Worm (Caenorhabditis elegans) whole organism, dauer: Measurements from ENCODE around the gene dnj-3.
"Not testable (repeated sequence)": the region's sequence is repeated elsewhere in the genome, so short reads cannot be mapped to it uniquely, and the experiment has no call there.

ENCODE experiments used
- unc-62 ChIP-seq: sonication (generic microtip); optimal IDR thresholded peaks from 2 replicates; lab custom pipeline; 2017; ENCODE audit warnings: missing biosample characterization, missing genetic modification reagents, missing genetic modification characterization

The dnj-3 gene

DNA sequence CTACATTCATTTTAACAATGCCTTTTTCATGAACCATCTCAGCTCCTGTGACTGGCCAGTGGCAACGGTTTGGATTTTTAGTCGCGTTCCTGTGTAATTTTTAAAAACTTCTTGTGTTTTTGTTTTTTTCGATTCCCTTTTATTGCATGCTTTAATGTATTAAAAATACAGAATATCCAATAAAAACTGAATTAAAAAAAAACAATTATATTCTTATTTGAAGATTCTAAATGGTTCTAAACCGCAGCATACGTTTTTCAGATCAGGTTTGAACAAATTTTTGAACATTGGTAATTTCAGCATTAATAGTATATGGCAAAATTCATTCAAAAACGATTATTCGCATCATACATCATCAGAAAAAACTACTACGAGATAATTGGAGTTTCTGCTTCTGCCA lies at the start of gene dnj-3:
Gene dnj-3, plus strand, starts transcription at position 301 of the 400 bp plus-strand sequence.
- no peak for TF ChIP-seq unc-62 (GFP tag; lab: Kevin White, UChicago)

DNA sequence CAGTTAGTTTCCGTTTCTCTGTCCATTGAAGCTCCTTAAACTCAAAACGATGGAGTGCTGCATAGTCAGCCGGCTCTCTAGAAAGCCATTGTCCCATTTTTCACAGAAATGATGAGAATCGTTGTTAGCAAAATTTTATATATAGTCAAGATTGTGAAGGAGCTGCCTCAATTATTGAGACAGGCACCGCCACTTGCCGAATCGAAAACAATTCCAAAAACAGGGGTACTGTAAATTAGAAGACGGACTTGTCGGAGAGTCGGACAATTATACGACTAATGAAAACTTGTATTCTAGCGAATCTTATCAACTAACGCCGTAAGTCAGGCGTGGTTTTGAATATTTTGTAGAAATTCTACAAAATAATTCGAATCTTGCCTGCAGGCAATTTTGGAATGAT lies 48.2 kb upstream of the dnj-3 start, which contains the start of gene F14H8.2:
Gene F14H8.2, minus strand, starts transcription at position 101 of the 400 bp plus-strand sequence.
- no peak for TF ChIP-seq unc-62 (GFP tag; lab: Kevin White, UChicago)

- no peak for TF ChIP-seq unc-62 (GFP tag; lab: Kevin White, UChicago)
Observed at ce11 chrV:15020732-15021131, 47.7 kb upstream of the dnj-3 start, which contains the start of gene F14H8.5. TSS of gene F14H8.5 (plus strand) at chrV:15021032.

ce11 chrV:15023544-15023943 lies 44.9 kb upstream of the dnj-3 start, which contains the start of gene F14H8.4:
TSS of gene F14H8.4 (plus strand) at chrV:15023844.
- no peak for TF ChIP-seq unc-62 (GFP tag; lab: Kevin White, UChicago)

DNA sequence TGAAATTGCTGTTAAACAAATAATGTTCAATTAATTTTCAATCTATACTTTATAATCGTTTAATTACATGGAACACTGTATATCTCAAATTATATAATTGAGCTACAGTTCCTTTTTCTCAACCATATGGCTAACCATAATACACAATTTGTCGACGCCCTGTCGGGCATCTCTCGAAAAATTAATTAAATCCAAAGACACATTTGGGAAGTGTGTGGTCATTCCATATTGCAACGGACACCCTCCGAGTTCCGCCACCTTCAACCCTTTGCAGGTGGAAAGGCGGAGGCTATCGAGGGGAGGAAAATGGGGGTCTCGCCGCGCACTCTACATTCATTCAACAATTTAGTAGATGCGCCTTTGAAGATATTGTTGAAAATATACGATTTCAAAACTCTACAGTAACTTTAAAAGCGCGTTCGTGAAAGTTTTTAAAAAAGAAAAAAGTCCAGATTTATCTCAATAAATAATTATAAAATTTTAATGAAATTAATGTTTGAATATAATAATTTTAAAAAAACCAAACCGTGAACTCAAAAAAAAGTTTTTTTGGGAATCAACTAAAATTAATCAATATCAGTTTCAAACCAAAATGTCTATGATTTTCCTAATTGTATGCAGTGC lies 39.5 kb upstream of the dnj-3 start, which contains the start of gene F14H8.8:
Gene F14H8.8, plus strand, starts transcription at position 574 of the 624 bp plus-strand sequence.
- no peak for TF ChIP-seq unc-62 (GFP tag; lab: Kevin White, UChicago)

ce11 chrV:15031373-15031772 lies 37.1 kb upstream of the dnj-3 start, which contains the start of gene cng-1:
TSS of gene cng-1 (minus strand) at chrV:15031473.
- TF ChIP-seq unc-62 (GFP tag; lab: Kevin White, UChicago): not testable (repeated sequence)

ce11 chrV:15036769-15037168 lies 31.7 kb upstream of the dnj-3 start, which contains the start of gene melo-3:
TSS of gene melo-3 (minus strand) at chrV:15036869.
- not testable (repeated sequence) for TF ChIP-seq unc-62 (GFP tag; lab: Kevin White, UChicago)

- TF ChIP-seq unc-62 (GFP tag; lab: Kevin White, UChicago): no peak
Observed at ce11 chrV:15048107-15048506, 20.4 kb upstream of the dnj-3 start, which contains the start of gene sdc-3. TSS of gene sdc-3 (minus strand) at chrV:15048207.

ce11 chrV:15051720-15052119 lies 16.8 kb upstream of the dnj-3 start:
- no peak for TF ChIP-seq unc-62 (GFP tag; lab: Kevin White, UChicago)

- TF ChIP-seq unc-62 (GFP tag; lab: Kevin White, UChicago): no peak
Observed at ce11 chrV:15052368-15052767, 16.1 kb upstream of the dnj-3 start, which contains the start of the genes fbxa-82 and C25D7.5. TSS of gene fbxa-82 (minus strand) at chrV:15052530. TSS of gene C25D7.5 (plus strand) at chrV:15052650.

DNA sequence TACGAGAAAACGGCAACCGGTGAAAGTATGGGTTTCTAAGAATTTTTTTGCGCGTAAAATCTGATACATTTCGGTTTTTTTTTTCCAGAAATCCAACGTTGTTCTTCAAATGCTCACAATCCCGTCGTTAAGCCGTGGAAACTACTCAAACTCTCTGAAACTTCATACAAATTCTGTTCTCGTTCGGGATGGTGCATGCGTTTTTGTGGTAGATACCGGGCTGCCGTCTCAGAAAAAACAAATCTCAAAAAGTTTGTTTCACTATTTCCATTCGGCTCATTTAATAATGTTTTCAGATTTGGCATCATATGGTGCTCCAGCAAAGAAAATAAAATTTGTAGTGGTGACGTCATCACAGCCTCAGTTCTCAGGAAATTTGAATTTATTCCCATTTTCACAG lies 13.7 kb upstream of the dnj-3 start:
- no peak for TF ChIP-seq unc-62 (GFP tag; lab: Kevin White, UChicago)

DNA sequence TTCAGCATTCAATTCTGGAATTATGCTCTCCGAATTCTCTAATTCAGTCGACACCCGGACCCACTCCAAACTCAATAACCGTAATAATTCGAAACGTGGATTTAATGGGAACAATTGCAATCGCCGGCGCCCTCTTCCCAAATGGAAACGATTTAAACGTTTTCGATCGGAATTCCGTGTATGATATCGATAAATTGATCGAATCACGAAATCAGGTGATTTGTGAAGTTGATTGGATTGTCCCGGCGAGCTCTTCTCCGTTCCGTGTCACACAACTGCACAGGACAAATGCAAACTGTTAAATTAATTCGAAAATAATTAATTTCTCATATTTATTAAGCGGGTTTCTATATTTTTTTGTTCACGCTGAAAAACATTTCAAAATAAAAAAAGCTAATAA lies 12.6 kb upstream of the dnj-3 start, which contains the start of gene C25D7.16:
Gene C25D7.16, plus strand, starts transcription at position 301 of the 400 bp plus-strand sequence.
- no peak for TF ChIP-seq unc-62 (GFP tag; lab: Kevin White, UChicago)

ce11 chrV:15056346-15056839 lies 12.1 kb upstream of the dnj-3 start:
- no peak for TF ChIP-seq unc-62 (GFP tag; lab: Kevin White, UChicago)

ce11 chrV:15057724-15058123 lies 10.8 kb upstream of the dnj-3 start:
- TF ChIP-seq unc-62 (GFP tag; lab: Kevin White, UChicago): no peak

ce11 chrV:15058423-15058822 lies 10.1 kb upstream of the dnj-3 start:
- TF ChIP-seq unc-62 (GFP tag; lab: Kevin White, UChicago): no peak

ce11 chrV:15058965-15059364 lies 9.5 kb upstream of the dnj-3 start:
- no peak for TF ChIP-seq unc-62 (GFP tag; lab: Kevin White, UChicago)
